Worm (Caenorhabditis elegans): ENCODE data around the gene T05B4.9.

ce11 chrV:4109873-4110272, 8.4 kb downstream of the T05B4.9 start, which contains the start of gene clc-18:
- no peak for TF ChIP-seq lin-13 (GFP tag; optimal IDR thresholded peaks at IDR 0.05)
- TF ChIP-seq dmd-4 (tag; optimal IDR thresholded peaks at IDR 0.05) = no peak
- no peak for TF ChIP-seq R02D3.7 (tag; optimal IDR thresholded peaks at IDR 0.05)
- TF ChIP-seq egl-27 (tag; optimal IDR thresholded peaks at IDR 0.05) = no peak
- no peak for TF ChIP-seq Y55F3AM.14 (GFP tag; optimal IDR thresholded peaks at IDR 0.05)
- TF ChIP-seq F13H6.1 (tag; optimal IDR thresholded peaks at IDR 0.05) = no peak
- no peak for TF ChIP-seq unc-62 (GFP tag; optimal IDR thresholded peaks at IDR 0.05)
- TF ChIP-seq nhr-11 (tag; optimal IDR thresholded peaks at IDR 0.05) = no peak
- no peak for TF ChIP-seq nhr-77 (tag; optimal IDR thresholded peaks at IDR 0.05)
- TF ChIP-seq fos-1 (tag; optimal IDR thresholded peaks at IDR 0.05) = no peak
- TF ChIP-seq ZK546.5 (tag; optimal IDR thresholded peaks at IDR 0.05) = no peak
- no peak for TF ChIP-seq aly-2 (tag; optimal IDR thresholded peaks at IDR 0.05)
- TF ChIP-seq ama-1 (optimal IDR thresholded peaks at IDR 0.05) = no peak
- TF ChIP-seq blmp-1 (tag; optimal IDR thresholded peaks at IDR 0.05; ENCODE audit: insufficient read depth) = no peak
